Fruit fly (Drosophila melanogaster): Measurements from ENCODE around the gene CG15484.

Gene CG15484

DNA sequence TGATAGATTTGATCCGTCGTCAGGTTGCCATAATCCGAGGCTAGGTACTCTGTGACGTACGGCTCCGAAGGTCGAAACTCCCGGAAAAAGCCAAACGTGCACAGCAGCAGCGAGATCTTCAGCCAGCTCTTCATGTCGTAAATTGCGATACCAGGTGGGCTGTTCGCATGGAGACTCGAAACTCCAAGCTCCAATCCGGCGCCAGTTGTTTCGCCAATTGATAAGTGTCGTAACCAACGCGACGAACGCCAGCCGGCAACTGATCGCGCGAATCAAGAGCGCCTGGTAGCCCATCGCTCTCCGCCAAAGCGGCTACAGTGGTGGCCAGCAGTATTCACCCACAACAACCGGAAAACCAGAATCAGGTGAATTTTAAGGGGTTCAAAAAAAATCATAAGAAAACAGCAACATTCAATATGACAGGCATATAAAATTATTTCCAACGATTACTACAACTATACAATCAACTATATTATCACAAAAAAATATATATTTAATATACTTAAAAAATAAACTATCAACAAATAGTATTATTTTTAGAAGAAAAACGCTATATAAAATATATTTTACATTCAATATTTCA, 7.0 kb downstream of the CG15484 start, which contains the start of gene CG17036 (continued):
- TF ChIP-seq CG18619 (GFP tag; optimal IDR thresholded peaks at IDR 0.05), result no peak
- TF ChIP-seq CG3995 (GFP tag; optimal IDR thresholded peaks at IDR 0.05), result no peak
- 0 out of 2 replicates have a peak, but pooled peaks have one; percentile 19 for TF ChIP-seq CG13287 (GFP tag; IDR thresholded peaks at IDR 0.05; ENCODE audit: partially characterized antibody)
- TF ChIP-seq CG7745 (tag; optimal IDR thresholded peaks at IDR 0.05), result no peak
- no peak for TF ChIP-seq CrebB (tag; optimal IDR thresholded peaks at IDR 0.05)
- TF ChIP-seq her (GFP tag; optimal IDR thresholded peaks at IDR 0.05), result no peak
- no peak for TF ChIP-seq HLH54F (GFP tag; optimal IDR thresholded peaks at IDR 0.05)
- TF ChIP-seq Hmr (GFP tag; optimal IDR thresholded peaks at IDR 0.05), result peak; percentile 24
- TF ChIP-seq CG1602 (GFP tag; optimal IDR thresholded peaks at IDR 0.05), result no peak
- peak; percentile 39; the same call in 1 of the 2 replicates for TF ChIP-seq Ptx1 (GFP tag; IDR thresholded peaks at IDR 0.05)
- no peak for TF ChIP-seq dan (GFP tag; IDR thresholded peaks at IDR 0.05)
- no peak for TF ChIP-seq CG2199 (GFP tag; IDR thresholded peaks at IDR 0.05)
- no peak for TF ChIP-seq p53 (GFP tag; optimal IDR thresholded peaks at IDR 0.05)
- no peak for TF ChIP-seq B-H1 (GFP tag; IDR thresholded peaks at IDR 0.05)
- no peak for TF ChIP-seq ttk (GFP tag; IDR thresholded peaks at IDR 0.05)
- peak; percentile 39 for TF ChIP-seq CG7556 (GFP tag; optimal IDR thresholded peaks at IDR 0.05)
- no peak for TF ChIP-seq dmrt99B (tag; optimal IDR thresholded peaks at IDR 0.05)
- TF ChIP-seq lola (GFP tag; optimal IDR thresholded peaks at IDR 0.05), result no peak
- TF ChIP-seq Eip74EF (GFP tag; optimal IDR thresholded peaks at IDR 0.05), result no peak
- no peak for TF ChIP-seq scrt (GFP tag; optimal IDR thresholded peaks at IDR 0.05)
- TF ChIP-seq seq (GFP tag; IDR thresholded peaks at IDR 0.05), result no peak
- TF ChIP-seq CG32772 (GFP tag; IDR thresholded peaks at IDR 0.05), result no peak
- TF ChIP-seq CG34376 (GFP tag; optimal IDR thresholded peaks at IDR 0.05), result peak; percentile 30
- TF ChIP-seq CG6765 (GFP tag; optimal IDR thresholded peaks at IDR 0.05), result no peak
- TF ChIP-seq unpg (GFP tag; optimal IDR thresholded peaks at IDR 0.05), result no peak
- no peak for TF ChIP-seq chif (GFP tag; optimal IDR thresholded peaks at IDR 0.05)
- TF ChIP-seq CG7786 (GFP tag; optimal IDR thresholded peaks at IDR 0.05), result no peak
- TF ChIP-seq HLH4C (GFP tag; IDR thresholded peaks at IDR 0.05; ENCODE audit: partially characterized antibody), result no peak
- TF ChIP-seq Mes4 (GFP tag; optimal IDR thresholded peaks at IDR 0.05), result no peak
- TF ChIP-seq CG6654 (GFP tag; optimal IDR thresholded peaks at IDR 0.05), result no peak
- TF ChIP-seq tio (GFP tag; optimal IDR thresholded peaks at IDR 0.05), result no peak
- no peak for TF ChIP-seq yki (optimal IDR thresholded peaks at IDR 0.05)
- no peak for TF ChIP-seq Dp (GFP tag; optimal IDR thresholded peaks at IDR 0.05)
- no peak for TF ChIP-seq Ssrp (tag; optimal IDR thresholded peaks at IDR 0.05)
- TF ChIP-seq CG12236 (GFP tag; optimal IDR thresholded peaks at IDR 0.05), result no peak
- TF ChIP-seq bab2 (GFP tag; optimal IDR thresholded peaks at IDR 0.05), result no peak
- TF ChIP-seq odd (GFP tag; optimal IDR thresholded peaks at IDR 0.05), result no peak
- no peak for TF ChIP-seq CG31365 (tag; optimal IDR thresholded peaks at IDR 0.05)
- TF ChIP-seq CG16779 (GFP tag; IDR thresholded peaks at IDR 0.05), result no peak

DNA sequence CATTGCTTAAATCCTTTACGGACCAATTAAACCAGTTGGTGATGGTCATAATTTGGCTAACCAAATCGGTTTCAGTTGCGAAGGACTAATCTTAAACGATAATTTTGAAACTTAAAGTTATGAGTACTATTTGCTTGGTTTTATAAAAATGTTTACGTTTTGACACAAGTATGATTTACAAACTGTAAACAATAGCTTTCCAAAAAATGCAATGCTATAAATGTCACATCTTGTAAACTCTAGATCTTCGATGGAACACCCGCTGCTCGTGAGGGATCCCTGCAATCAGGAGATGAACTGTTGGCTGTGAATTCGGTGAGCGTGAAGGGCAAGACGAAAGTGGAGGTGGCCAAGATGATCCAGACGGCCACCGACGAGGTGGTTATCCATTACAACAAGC, 10.3 kb downstream of the CG15484 start, which contains the start of gene CG5781:
CG5781 (minus strand) TSS at position 101 of the 400 bp plus-strand sequence.
- no peak for TF ChIP-seq sima (GFP tag; optimal IDR thresholded peaks at IDR 0.05)
- no peak for TF ChIP-seq CG1792 (GFP tag; optimal IDR thresholded peaks at IDR 0.05)
- TF ChIP-seq unpg (GFP tag; optimal IDR thresholded peaks at IDR 0.05), result no peak
- no peak for TF ChIP-seq Hr3 (GFP tag; optimal IDR thresholded peaks at IDR 0.05)
- no peak for TF ChIP-seq gro (GFP tag; optimal IDR thresholded peaks at IDR 0.05)
- TF ChIP-seq CG17359 (tag; optimal IDR thresholded peaks at IDR 0.05), result no peak
- no peak for TF ChIP-seq tup (GFP tag; optimal IDR thresholded peaks at IDR 0.05)
- TF ChIP-seq H2.0 (GFP tag; IDR thresholded peaks at IDR 0.05), result no peak
- TF ChIP-seq CG7928 (GFP tag; optimal IDR thresholded peaks at IDR 0.05), result no peak
- TF ChIP-seq CG15696 (tag; optimal IDR thresholded peaks at IDR 0.05), result no peak

All from whole organism, embryonic.